Fruit fly (Drosophila melanogaster) whole organism, embryonic: ENCODE results near the gene SecS.

ENCODE experiments used
- Blimp-1 ChIP-seq: fragments of 200-800 bp; sonication (Bioruptor generic); optimal IDR thresholded peaks from 3 replicates; lab custom pipeline; 2018; ENCODE audit warnings: missing biosample characterization, missing genetic modification characterization, mild to moderate bottlenecking, moderate library complexity, missing genetic modification reagents
- CG13775 ChIP-seq: fragments of 200-800 bp; sonication (Bioruptor generic); optimal IDR thresholded peaks from 3 replicates; lab custom pipeline; 2017; ENCODE audit warnings: missing biosample characterization, mild to moderate bottlenecking, missing genetic modification characterization
- CG15269 ChIP-seq: fragments of 200-800 bp; sonication (Bioruptor generic); optimal IDR thresholded peaks from 2 replicates; lab custom pipeline; 2018; ENCODE audit warnings: missing biosample characterization, mild to moderate bottlenecking, missing genetic modification characterization, moderate library complexity
- CG15479 ChIP-seq: fragments of 200-800 bp; sonication (Bioruptor generic); optimal IDR thresholded peaks from 3 replicates; lab custom pipeline; 2019; ENCODE audit warnings: missing biosample characterization, mild to moderate bottlenecking, missing genetic modification characterization, moderate library complexity
- CG17912 ChIP-seq: fragments of 200-800 bp; sonication (Bioruptor generic); optimal IDR thresholded peaks from 2 replicates; lab custom pipeline; 2018; ENCODE audit warnings: missing biosample characterization, mild to moderate bottlenecking, missing genetic modification characterization
- CG2116 ChIP-seq: fragments of 200-800 bp; sonication (Bioruptor generic); optimal IDR thresholded peaks from 3 replicates; lab custom pipeline; 2018; ENCODE audit warnings: missing biosample characterization, mild to moderate bottlenecking, missing genetic modification characterization
- CG6791 ChIP-seq: fragments of 200-800 bp; sonication (Bioruptor generic); IDR thresholded peaks from 3 replicates; pipeline ENCODE4 v1.3.6; 2022; ENCODE audit warnings: missing biosample characterization, missing genetic modification characterization; ENCODE audit not compliant: partially characterized antibody
- CG8478 ChIP-seq: fragments of >200 bp; optimal IDR thresholded peaks from 2 replicates; lab custom pipeline; 2018
- CG9932 ChIP-seq: fragments of 200-800 bp; sonication (Bioruptor generic); IDR thresholded peaks from 2 replicates; pipeline ENCODE4 v1.3.6; 2022; ENCODE audit warnings: missing biosample characterization, missing genetic modification characterization
- Deaf1 ChIP-seq: fragments of 200-800 bp; optimal IDR thresholded peaks from 3 replicates; lab custom pipeline; 2019; ENCODE audit warnings: missing biosample characterization, mild to moderate bottlenecking, missing genetic modification characterization, moderate library complexity
- Ets65A ChIP-seq: fragments of 200-800 bp; sonication (Bioruptor generic); peaks from one replicate; lab custom pipeline; 2016; ENCODE audit warnings: missing biosample characterization, missing genetic modification characterization
- Hsf ChIP-seq: fragments of 200-800 bp; sonication (Bioruptor generic); optimal IDR thresholded peaks from 3 replicates; lab custom pipeline; 2016; ENCODE audit warnings: missing biosample characterization, missing genetic modification characterization
- Kr ChIP-seq: fragments of 200-800 bp; sonication (Bioruptor generic); optimal IDR thresholded peaks from 2 replicates; lab custom pipeline; 2017; ENCODE audit warnings: missing biosample characterization, mild to moderate bottlenecking, missing genetic modification characterization
- MBD-R2 ChIP-seq: fragments of 200-800 bp; sonication (Bioruptor generic); IDR thresholded peaks from 2 replicates; pipeline ENCODE4 v1.3.6; 2022; ENCODE audit warnings: missing biosample characterization, missing genetic modification characterization
- MESR4 ChIP-seq: fragments of 200-800 bp; sonication (Bioruptor generic); optimal IDR thresholded peaks from 2 replicates; lab custom pipeline; 2018; ENCODE audit warnings: missing biosample characterization, mild to moderate bottlenecking, missing genetic modification characterization, moderate library complexity
- Max ChIP-seq: fragments of 200-800 bp; sonication (Bioruptor generic); optimal IDR thresholded peaks from 2 replicates; lab custom pipeline; 2016; ENCODE audit warnings: missing biosample characterization, mild to moderate bottlenecking, missing genetic modification characterization
- Med ChIP-seq: fragments of 200-800 bp; sonication (Bioruptor generic); peaks from one replicate; lab custom pipeline; 2016; ENCODE audit warnings: missing biosample characterization, missing genetic modification characterization, mild to moderate bottlenecking, inconsistent platforms, moderate library complexity
- NfI ChIP-seq: fragments of 200-800 bp; sonication (Bioruptor generic); optimal IDR thresholded peaks from 3 replicates; lab custom pipeline; 2018; ENCODE audit warnings: missing biosample characterization, mild to moderate bottlenecking, missing genetic modification characterization, moderate library complexity
- Oli ChIP-seq: fragments of 200-800 bp; sonication (Bioruptor generic); optimal IDR thresholded peaks from 2 replicates; lab custom pipeline; 2018; ENCODE audit warnings: missing biosample characterization, mild to moderate bottlenecking, missing genetic modification characterization, moderate library complexity
- Pdp1 ChIP-seq, 2 experiments: fragments of 200-800 bp; sonication (Bioruptor generic); optimal IDR thresholded peaks; 3 replicates each; lab custom pipeline; 2016; ENCODE audit warnings: missing biosample characterization in 2 of 2, missing genetic modification characterization in 2 of 2, mild to moderate bottlenecking in 1 of 2, moderate library complexity in 1 of 2
- Ravus ChIP-seq: fragments of 200-800 bp; sonication (Bioruptor generic); IDR thresholded peaks from 2 replicates; pipeline ENCODE4 v1.3.6; 2022; ENCODE audit warnings: missing biosample characterization, missing genetic modification characterization
- Spps ChIP-seq: fragments of 200-800 bp; sonication (Bioruptor generic); optimal IDR thresholded peaks from 2 replicates; lab custom pipeline; 2018; ENCODE audit warnings: missing biosample characterization, mild to moderate bottlenecking, missing genetic modification characterization
- Ssrp ChIP-seq: fragments of 200-800 bp; sonication (Bioruptor generic); optimal IDR thresholded peaks from 2 replicates; lab custom pipeline; 2018; ENCODE audit warnings: missing biosample characterization, mild to moderate bottlenecking, missing genetic modification characterization, moderate library complexity
- cg ChIP-seq: fragments of 200-800 bp; sonication (Bioruptor generic); optimal IDR thresholded peaks from 3 replicates; lab custom pipeline; 2019; ENCODE audit warnings: missing biosample characterization, mild to moderate bottlenecking, missing genetic modification characterization, moderate library complexity
- chinmo ChIP-seq: fragments of 200-800 bp; sonication (Bioruptor generic); IDR thresholded peaks from 4 replicates; pipeline ENCODE4 v1.3.6; 2022; ENCODE audit warnings: missing biosample characterization, missing genetic modification characterization; ENCODE audit not compliant: partially characterized antibody
- crc ChIP-seq: fragments of 200-800 bp; sonication (Bioruptor generic); optimal IDR thresholded peaks from 2 replicates; lab custom pipeline; 2016; ENCODE audit warnings: missing biosample characterization, missing genetic modification characterization
- dan ChIP-seq: fragments of 200-800 bp; sonication (Bioruptor generic); IDR thresholded peaks from 2 replicates; pipeline ENCODE4 v1.3.6; 2022; ENCODE audit warnings: missing biosample characterization, missing genetic modification characterization
- dm ChIP-seq: fragments of 200-800 bp; sonication (Bioruptor generic); optimal IDR thresholded peaks from 3 replicates; lab custom pipeline; 2016; ENCODE audit warnings: missing biosample characterization, missing genetic modification characterization
- dmrt99B ChIP-seq: fragments of 200-800 bp; sonication (Bioruptor generic); optimal IDR thresholded peaks from 2 replicates; lab custom pipeline; 2018; ENCODE audit warnings: missing biosample characterization, mild to moderate bottlenecking, missing genetic modification characterization, moderate library complexity
- dysf ChIP-seq: fragments of 200-800 bp; sonication (Bioruptor generic); IDR thresholded peaks from 3 replicates; pipeline ENCODE4 v1.3.6; 2022; ENCODE audit warnings: missing biosample characterization, missing genetic modification characterization
- fd102C ChIP-seq: fragments of 200-800 bp; sonication (Bioruptor generic); optimal IDR thresholded peaks from 2 replicates; lab custom pipeline; 2018; ENCODE audit warnings: missing biosample characterization, mild to moderate bottlenecking, missing genetic modification characterization, moderate library complexity
- gem ChIP-seq: fragments of 200-800 bp; sonication (Bioruptor generic); optimal IDR thresholded peaks from 2 replicates; lab custom pipeline; 2019; ENCODE audit warnings: missing biosample characterization, mild to moderate bottlenecking, missing genetic modification characterization, moderate library complexity
- kah ChIP-seq: fragments of 200-800 bp; sonication (Bioruptor generic); optimal IDR thresholded peaks from 2 replicates; lab custom pipeline; 2018; ENCODE audit warnings: missing biosample characterization, mild to moderate bottlenecking, missing genetic modification characterization
- kni ChIP-seq: fragments of 200-800 bp; sonication (Bioruptor generic); optimal IDR thresholded peaks from 3 replicates; lab custom pipeline; 2017; ENCODE audit warnings: mild to moderate bottlenecking, missing biosample characterization, missing genetic modification reagents, missing genetic modification characterization
- lola ChIP-seq, 3 experiments: fragments of >200 bp in 2 of 3; fragments of 200-800 bp in 1 of 3; sonication (Bioruptor generic) in 1 of 3; optimal IDR thresholded peaks; 2 replicates each; lab custom pipeline; 2017 to 2019; ENCODE audit warnings: missing biosample characterization in 3 of 3, missing genetic modification characterization in 3 of 3, mild to moderate bottlenecking in 1 of 3, moderate library complexity in 1 of 3
- nerfin-2 ChIP-seq: fragments of 200-800 bp; sonication (Bioruptor generic); IDR thresholded peaks from 2 replicates; pipeline ENCODE4 v1.3.6; 2022; ENCODE audit warnings: missing biosample characterization, missing genetic modification characterization; ENCODE audit not compliant: partially characterized antibody
- psq ChIP-seq: fragments of 200-800 bp; sonication (Bioruptor generic); optimal IDR thresholded peaks from 2 replicates; lab custom pipeline; 2017; ENCODE audit warnings: missing biosample characterization, missing genetic modification characterization
- ranshi ChIP-seq: fragments of 200-800 bp; sonication (Bioruptor generic); IDR thresholded peaks from 2 replicates; pipeline ENCODE4 v1.3.6; 2022; ENCODE audit warnings: missing biosample characterization, missing genetic modification characterization
- rib ChIP-seq: fragments of 200-800 bp; sonication (Bioruptor generic); IDR thresholded peaks from 2 replicates; pipeline ENCODE4 v1.3.6; 2022; ENCODE audit warnings: missing biosample characterization, missing genetic modification characterization
- scrt ChIP-seq: fragments of 200-800 bp; sonication (Bioruptor generic); optimal IDR thresholded peaks from 2 replicates; lab custom pipeline; 2018; ENCODE audit warnings: missing biosample characterization, mild to moderate bottlenecking, missing genetic modification characterization, moderate library complexity
- sens ChIP-seq: fragments of 200-800 bp; sonication (Bioruptor generic); peaks from one replicate; lab custom pipeline; 2016; ENCODE audit warnings: missing biosample characterization, missing genetic modification characterization
- sr ChIP-seq: fragments of 200-800 bp; sonication (Bioruptor generic); IDR thresholded peaks from 3 replicates; pipeline ENCODE4 v1.3.6; 2022; ENCODE audit warnings: missing biosample characterization, missing genetic modification characterization
- stwl ChIP-seq: fragments of 200-800 bp; sonication (Bioruptor generic); optimal IDR thresholded peaks from 3 replicates; lab custom pipeline; 2018; ENCODE audit warnings: missing biosample characterization, mild to moderate bottlenecking, missing genetic modification characterization, moderate library complexity
- tna ChIP-seq: fragments of 200-800 bp; sonication (Bioruptor generic); IDR thresholded peaks from 2 replicates; pipeline ENCODE4 v1.3.6; 2022; ENCODE audit warnings: missing biosample characterization, missing genetic modification characterization; ENCODE audit not compliant: partially characterized antibody
- vvl ChIP-seq: fragments of 200-800 bp; sonication (Bioruptor generic); IDR thresholded peaks from 2 replicates; pipeline ENCODE4 v1.3.6; 2022; ENCODE audit warnings: missing biosample characterization, missing genetic modification characterization
- zen ChIP-seq: fragments of 200-800 bp; sonication (Bioruptor generic); optimal IDR thresholded peaks from 3 replicates; lab custom pipeline; 2018; ENCODE audit warnings: missing biosample characterization, mild to moderate bottlenecking, missing genetic modification characterization, moderate library complexity

The SecS gene

dm6 chr3R:5643421-5643820, 42.2 kb downstream of the SecS start:
- TF ChIP-seq Med (GFP tag; lab: Kevin White, UChicago) (peak; percentile 60), tna (GFP tag; lab: Robert Waterston, UW) (no peak)

DNA sequence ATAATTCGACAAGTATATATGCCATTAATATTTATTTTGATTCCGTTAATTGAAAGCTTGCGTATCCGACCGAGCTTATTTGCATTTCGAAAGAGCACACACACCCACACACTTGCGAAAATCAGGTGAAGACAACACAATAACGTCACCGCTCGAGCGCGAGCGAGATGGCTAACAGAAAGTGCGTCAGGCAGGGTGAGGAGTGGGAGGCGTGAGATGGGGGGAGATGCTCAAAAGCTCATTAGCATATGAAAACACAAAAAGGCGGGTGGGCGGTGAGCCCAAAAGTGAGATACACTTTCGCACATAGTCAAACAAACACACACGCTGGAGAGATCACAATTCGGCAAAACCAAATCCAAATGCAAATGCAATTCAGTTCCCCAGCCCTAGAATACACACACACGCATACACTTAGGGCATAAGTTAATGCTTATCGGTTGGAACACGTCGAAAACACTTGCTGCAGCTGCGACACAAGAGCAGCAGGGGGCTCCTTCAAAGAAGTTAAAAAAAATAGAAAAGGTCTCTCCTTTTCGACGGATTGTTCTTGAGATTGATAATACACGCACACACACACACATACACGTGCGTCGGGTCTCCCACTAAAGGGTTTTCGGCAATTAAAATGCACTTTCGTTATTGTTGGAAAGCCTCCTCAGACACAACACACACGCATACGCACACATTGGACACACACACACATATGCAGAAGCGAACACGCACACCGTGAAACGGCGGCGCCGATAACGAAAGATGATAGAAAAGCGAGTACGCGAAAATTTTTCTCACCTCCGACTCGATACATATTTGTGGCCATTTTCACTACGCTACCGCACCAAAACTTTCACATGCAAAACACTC, 46.7 kb downstream of the SecS start:
- TF ChIP-seq CG15269 (no peak), dan (GFP tag; lab: Robert Waterston, UW) (no peak), gem (tag; lab: Kevin White, UChicago) (no peak), Kr (GFP tag; lab: Kevin White, UChicago) (peak; percentile 27), NfI (no peak), CG2116 (GFP tag; lab: Kevin White, UChicago) (no peak), crc (GFP tag; lab: Kevin White, UChicago) (no peak), CG13775 (GFP tag; lab: Kevin White, UChicago) (no peak), Hsf (no peak), psq (GFP tag; lab: Kevin White, UChicago) (no peak), Max (no peak), MBD-R2 (0 out of 2 replicates have a peak, but pooled peaks have one; percentile 6), Ravus (GFP tag; lab: Robert Waterston, UW) (no peak), nerfin-2 (0 out of 2 replicates have a peak, but pooled peaks have one; percentile 20), chinmo (GFP tag; lab: Robert Waterston, UW) (peak; percentile 63; the same call in 2 of the 4 replicates), Pdp1 (GFP tag; optimal IDR thresholded peaks at IDR 0.05; lab: Kevin White, UChicago) (peak in 1 of 2 experiments; percentile 45), Spps (no peak), rib (GFP tag; lab: Robert Waterston, UW) (peak; percentile 8), vvl (GFP tag; lab: Robert Waterston, UW) (peak; percentile 52; the same call in 1 of the 2 replicates), Deaf1 (no peak), lola (GFP tag; optimal IDR thresholded peaks at IDR 0.05; lab: Kevin White, UChicago) (no peak), stwl (tag; lab: Kevin White, UChicago) (no peak), zen (tag; lab: Kevin White, UChicago) (peak; percentile 0), Ssrp (tag; lab: Kevin White, UChicago) (no peak), Oli (tag; lab: Kevin White, UChicago) (no peak), scrt (GFP tag; lab: Kevin White, UChicago) (no peak), dysf (no peak), sr (GFP tag; lab: Robert Waterston, UW) (peak; percentile 85), fd102C (no peak), Blimp-1 (GFP tag; lab: Kevin White, UChicago) (peak; percentile 16), CG17912 (GFP tag; lab: Kevin White, UChicago) (no peak), MESR4 (GFP tag; lab: Kevin White, UChicago) (peak; percentile 86), CG15479 (GFP tag; lab: Kevin White, UChicago) (peak; percentile 71), dmrt99B (tag; lab: Kevin White, UChicago) (no peak), CG6791 (GFP tag; lab: Robert Waterston, UW) (no peak), sens (GFP tag; lab: Kevin White, UChicago) (peak; percentile 19), Ets65A (GFP tag; lab: Kevin White, UChicago) (peak; percentile 50), dm (GFP tag; lab: Kevin White, UChicago) (peak; percentile 3), CG9932 (GFP tag; lab: Robert Waterston, UW) (0 out of 2 replicates have a peak, but pooled peaks have one; percentile 6), cg (peak; percentile 98), kah (peak; percentile 20), CG8478 (lab: Kevin White, UChicago) (peak; percentile 67), Med (GFP tag; lab: Kevin White, UChicago) (peak; percentile 79), ranshi (GFP tag; lab: Robert Waterston, UW) (no peak), kni (peak; percentile 66)
